Fruit fly (Drosophila melanogaster): Measurements from ENCODE around the gene CG17261.

dm6 chr2L:2993702-2994101 lies 48.6 kb upstream of the CG17261 start:
- TF ChIP-seq pan (optimal IDR thresholded peaks at IDR 0.05) (no peak), EcR (GFP tag; optimal IDR thresholded peaks at IDR 0.05) (no peak), psq (optimal IDR thresholded peaks at IDR 0.05) (no peak), Dll (optimal IDR thresholded peaks at IDR 0.05) (no peak), usp (GFP tag; optimal IDR thresholded peaks at IDR 0.05) (no peak)
